Fruit fly (Drosophila melanogaster) whole organism, wandering third instar larva: ENCODE data around the gene Scox.
A peak's percentile ranks its signal among the peaks of the same experiment; 100 is the strongest.

Experiments used
- Abd-B ChIP-seq: fragments of >200 bp; optimal IDR thresholded peaks from 2 replicates; lab custom pipeline; 2017; ENCODE audit warnings: missing biosample characterization, missing genetic modification characterization
- CG32264 ChIP-seq: fragments of 200-800 bp; sonication (Bioruptor generic); optimal IDR thresholded peaks from 2 replicates; lab custom pipeline; 2016; ENCODE audit warnings: missing biosample characterization, missing genetic modification characterization
- CG9705 ChIP-seq: fragments of 200-800 bp; sonication (Bioruptor generic); optimal IDR thresholded peaks from 2 replicates; lab custom pipeline; 2018; ENCODE audit warnings: missing biosample characterization, mild to moderate bottlenecking, missing genetic modification characterization
- CrebA ChIP-seq: fragments of 200-800 bp; sonication (Bioruptor generic); optimal IDR thresholded peaks from 2 replicates; lab custom pipeline; 2016; ENCODE audit warnings: missing biosample characterization, mild to moderate bottlenecking, missing genetic modification characterization, borderline replicate concordance
- Dfd ChIP-seq: fragments of >200 bp; optimal IDR thresholded peaks from 2 replicates; lab custom pipeline; 2017; ENCODE audit warnings: missing biosample characterization, missing genetic modification characterization
- Dif ChIP-seq: fragments of 200-275, 200-300 bp; sonication (Bioruptor generic); optimal IDR thresholded peaks from 2 replicates; lab custom pipeline; 2018; ENCODE audit warnings: missing biosample characterization, missing genetic modification characterization; ENCODE audit not compliant: partially characterized antibody
- GATAd ChIP-seq: sonication (Bioruptor generic); optimal IDR thresholded peaks from 2 replicates; lab custom pipeline; 2016; ENCODE audit warnings: missing biosample characterization, missing genetic modification characterization
- HLH106 ChIP-seq: fragments of 200-800 bp; optimal IDR thresholded peaks from 3 replicates; lab custom pipeline; 2019; ENCODE audit warnings: missing biosample characterization, mild to moderate bottlenecking, missing genetic modification characterization, moderate library complexity
- Hnf4 ChIP-seq: fragments of 200-800 bp; sonication (Bioruptor generic); optimal IDR thresholded peaks from 2 replicates; lab custom pipeline; 2016; ENCODE audit warnings: missing biosample characterization, mild to moderate bottlenecking, missing genetic modification characterization
- Hr78 ChIP-seq: fragments of >200 bp; optimal IDR thresholded peaks from 2 replicates; lab custom pipeline; 2017; ENCODE audit warnings: missing biosample characterization, missing genetic modification characterization
- Hr83 ChIP-seq: fragments of 200-300 bp; sonication (Bioruptor generic); optimal IDR thresholded peaks from 2 replicates; lab custom pipeline; 2016; ENCODE audit warnings: missing biosample characterization, mild to moderate bottlenecking, missing genetic modification characterization, moderate library complexity; ENCODE audit not compliant: poor library complexity, severe bottlenecking
- Jra ChIP-seq: sonication (Bioruptor generic); optimal IDR thresholded peaks from 2 replicates; lab custom pipeline; 2016; ENCODE audit warnings: missing biosample characterization, missing genetic modification characterization
- Mio ChIP-seq: sonication (Bioruptor generic); optimal IDR thresholded peaks from 2 replicates; lab custom pipeline; 2016; ENCODE audit warnings: missing biosample characterization, missing genetic modification characterization
- Myc ChIP-seq: fragments of >200 bp; optimal IDR thresholded peaks from 2 replicates; lab custom pipeline; 2017
- N ChIP-seq: fragments of >200 bp; optimal IDR thresholded peaks from 2 replicates; lab custom pipeline; 2018; ENCODE audit warnings: missing biosample characterization, missing external identifiers, missing genetic modification characterization
- OdsH ChIP-seq: fragments of 200-800 bp; sonication (Bioruptor generic); optimal IDR thresholded peaks from 2 replicates; lab custom pipeline; 2016; ENCODE audit warnings: missing biosample characterization, mild to moderate bottlenecking, missing genetic modification characterization
- Rel ChIP-seq, 2 experiments: fragments of 200-800 bp; sonication (Bioruptor generic) in 1 of 2; optimal IDR thresholded peaks; 2 replicates in 1 of 2; 3 replicates in 1 of 2; lab custom pipeline; 2016 to 2019; ENCODE audit warnings: mild to moderate bottlenecking in 2 of 2, missing biosample characterization in 2 of 2, missing genetic modification characterization in 2 of 2, moderate library complexity in 1 of 2
- Sp1 ChIP-seq: fragments of 200-800 bp; sonication (Bioruptor generic); optimal IDR thresholded peaks from 3 replicates; lab custom pipeline; 2019; ENCODE audit warnings: missing biosample characterization, mild to moderate bottlenecking, missing genetic modification characterization, moderate library complexity
- Vsx2 ChIP-seq: fragments of 200-300, 225-300 bp; sonication (Bioruptor generic); optimal IDR thresholded peaks from 2 replicates; lab custom pipeline; 2018; ENCODE audit warnings: missing biosample characterization, missing genetic modification characterization; ENCODE audit not compliant: partially characterized antibody
- br ChIP-seq: fragments of 200-800 bp; sonication (Bioruptor generic); optimal IDR thresholded peaks from 2 replicates; lab custom pipeline; 2016; ENCODE audit warnings: missing biosample characterization, missing genetic modification characterization
- brk ChIP-seq: fragments of 200-800 bp; sonication (Bioruptor generic); optimal IDR thresholded peaks from 2 replicates; lab custom pipeline; 2016; ENCODE audit warnings: missing biosample characterization, mild to moderate bottlenecking, missing genetic modification characterization
- dl ChIP-seq, 2 experiments: fragments of 175-275, 200-275 bp in 1 of 2; fragments of 200-275 bp in 1 of 2; sonication (Bioruptor generic); optimal IDR thresholded peaks; lab custom pipeline; 2018; ENCODE audit warnings: mild to moderate bottlenecking in 2 of 2, missing biosample characterization in 2 of 2, missing genetic modification characterization in 2 of 2, moderate library complexity in 2 of 2; ENCODE audit not compliant: partially characterized antibody in 2 of 2, insufficient read depth in 1 of 2
- dmrt93B ChIP-seq: fragments of 200-800 bp; sonication (Bioruptor generic); optimal IDR thresholded peaks from 2 replicates; lab custom pipeline; 2018; ENCODE audit warnings: missing biosample characterization, mild to moderate bottlenecking, missing genetic modification characterization
- dsf ChIP-seq: sonication (Bioruptor generic); optimal IDR thresholded peaks from 2 replicates; lab custom pipeline; 2016; ENCODE audit warnings: missing biosample characterization, missing genetic modification characterization, borderline replicate concordance
- ey ChIP-seq: fragments of 200-800 bp; sonication (Bioruptor generic); optimal IDR thresholded peaks from 2 replicates; lab custom pipeline; 2016; ENCODE audit warnings: missing biosample characterization, missing genetic modification characterization
- foxo ChIP-seq, 2 experiments: fragments of 200-800 bp; sonication (Bioruptor generic); optimal IDR thresholded peaks; 2 replicates in 1 of 2; 3 replicates in 1 of 2; lab custom pipeline; 2016 to 2017; ENCODE audit warnings: missing biosample characterization in 2 of 2, missing genetic modification characterization in 2 of 2
- fru ChIP-seq: fragments of 200-800 bp; sonication (Bioruptor generic); optimal IDR thresholded peaks from 3 replicates; lab custom pipeline; 2016; ENCODE audit warnings: missing biosample characterization, mild to moderate bottlenecking, missing genetic modification characterization
- h ChIP-seq: fragments of 200-800 bp; sonication (Bioruptor generic); optimal IDR thresholded peaks from 3 replicates; lab custom pipeline; 2016; ENCODE audit warnings: missing biosample characterization, mild to moderate bottlenecking, missing genetic modification characterization
- jim ChIP-seq: fragments of 175-275, 200-325 bp; sonication (Bioruptor generic); optimal IDR thresholded peaks from 2 replicates; lab custom pipeline; 2016; ENCODE audit warnings: missing biosample characterization, mild to moderate bottlenecking, missing genetic modification characterization
- lola ChIP-seq: fragments of >200 bp; optimal IDR thresholded peaks from 2 replicates; lab custom pipeline; 2017; ENCODE audit warnings: missing biosample characterization, missing genetic modification characterization
- pan ChIP-seq: fragments of >200 bp; optimal IDR thresholded peaks from 2 replicates; lab custom pipeline; 2017
- psq ChIP-seq: fragments of 200-800 bp; sonication (Bioruptor generic); optimal IDR thresholded peaks from 3 replicates; lab custom pipeline; 2017; ENCODE audit warnings: missing biosample characterization, mild to moderate bottlenecking, missing genetic modification characterization, moderate library complexity
- rgr ChIP-seq: fragments of 200-800 bp; sonication (Bioruptor generic); optimal IDR thresholded peaks from 3 replicates; lab custom pipeline; 2016; ENCODE audit warnings: missing biosample characterization, mild to moderate bottlenecking, missing genetic modification characterization
- sage ChIP-seq: fragments of 200-800 bp; sonication (Bioruptor generic); optimal IDR thresholded peaks from 2 replicates; lab custom pipeline; 2016; ENCODE audit warnings: missing biosample characterization, mild to moderate bottlenecking, missing genetic modification characterization
- sv ChIP-seq: fragments of 200-800 bp; sonication (Bioruptor generic); optimal IDR thresholded peaks from 3 replicates; lab custom pipeline; 2016; ENCODE audit warnings: missing biosample characterization, missing genetic modification characterization
- tai ChIP-seq: sonication (Bioruptor generic); optimal IDR thresholded peaks from 2 replicates; lab custom pipeline; 2016; ENCODE audit warnings: missing biosample characterization, missing genetic modification characterization
- usp ChIP-seq: fragments of >200 bp; optimal IDR thresholded peaks from 2 replicates; lab custom pipeline; 2017; ENCODE audit warnings: missing biosample characterization, missing genetic modification characterization
- woc ChIP-seq: sonication (Bioruptor generic); optimal IDR thresholded peaks from 2 replicates; lab custom pipeline; 2016; ENCODE audit warnings: missing biosample characterization, mild to moderate bottlenecking, missing genetic modification characterization

Scox gene

dm6 chr2L:5002031-5002430 is 33.3 kb upstream of the Scox start:
- no peak for TF ChIP-seq Dif
- TF ChIP-seq dsf (GFP tag; lab: Kevin White, UChicago) = no peak
- TF ChIP-seq br (GFP tag; lab: Kevin White, UChicago) = no peak
- no peak for TF ChIP-seq OdsH
- no peak for TF ChIP-seq tai (GFP tag; lab: Kevin White, UChicago)
- no peak for TF ChIP-seq Hr78 (GFP tag; lab: Kevin White, UChicago)
- TF ChIP-seq CG32264 (GFP tag; lab: Kevin White, UChicago) = no peak
- no peak for TF ChIP-seq N (GFP tag; lab: Kevin White, UChicago)
- no peak for TF ChIP-seq foxo (GFP tag; optimal IDR thresholded peaks at IDR 0.05; lab: Kevin White, UChicago)
- no peak for TF ChIP-seq usp (GFP tag; lab: Kevin White, UChicago)
- TF ChIP-seq Mio (GFP tag; lab: Kevin White, UChicago) = no peak
- TF ChIP-seq dmrt93B (GFP tag; lab: Kevin White, UChicago) = no peak

- TF ChIP-seq brk (GFP tag; lab: Kevin White, UChicago) = peak; percentile 40
- TF ChIP-seq foxo (GFP tag; optimal IDR thresholded peaks at IDR 0.05; lab: Kevin White, UChicago) = peak in 1 of 2 experiments; percentile 34
- TF ChIP-seq CG9705 = no peak
Observed at dm6 chr2L:5001582-5001929, 32.8 kb upstream of the Scox start.

dm6 chr2L:5000919-5001581 is 32.3 kb upstream of the Scox start:
- TF ChIP-seq HLH106 (tag; lab: Kevin White, UChicago) = no peak
- TF ChIP-seq dl (GFP tag; optimal IDR thresholded peaks at IDR 0.05; lab: Kevin White, UChicago; ENCODE audit: insufficient read depth in 1 of 2, partially characterized antibody in 2 of 2) = no peak
- TF ChIP-seq sage = no peak
- TF ChIP-seq Jra (GFP tag; lab: Kevin White, UChicago) = no peak
- TF ChIP-seq tai (GFP tag; lab: Kevin White, UChicago) = no peak
- TF ChIP-seq Abd-B = no peak
- no peak for TF ChIP-seq CrebA
- no peak for TF ChIP-seq pan (lab: Kevin White, UChicago)
- TF ChIP-seq foxo (GFP tag; optimal IDR thresholded peaks at IDR 0.05; lab: Kevin White, UChicago) = no peak
- TF ChIP-seq CG9705 = no peak
- TF ChIP-seq CG32264 (GFP tag; lab: Kevin White, UChicago) = no peak
- TF ChIP-seq woc = no peak
- TF ChIP-seq jim (GFP tag; lab: Kevin White, UChicago) = no peak
- no peak for TF ChIP-seq Sp1 (GFP tag; lab: Kevin White, UChicago)
- TF ChIP-seq Hnf4 (GFP tag; lab: Kevin White, UChicago) = no peak
- TF ChIP-seq lola (GFP tag; lab: Kevin White, UChicago) = peak; percentile 93
- no peak for TF ChIP-seq h (GFP tag; lab: Kevin White, UChicago)
- TF ChIP-seq N (GFP tag; lab: Kevin White, UChicago) = peak; percentile 97
- no peak for TF ChIP-seq ey (GFP tag; lab: Kevin White, UChicago)
- TF ChIP-seq Mio (GFP tag; lab: Kevin White, UChicago) = no peak
- TF ChIP-seq brk (GFP tag; lab: Kevin White, UChicago) = no peak
- TF ChIP-seq Hr78 (GFP tag; lab: Kevin White, UChicago) = peak; percentile 61
- TF ChIP-seq psq (GFP tag; lab: Kevin White, UChicago) = no peak
- TF ChIP-seq Vsx2 (GFP tag; lab: Kevin White, UChicago) = peak; percentile 23
- TF ChIP-seq Myc (lab: Kevin White, UChicago) = peak; percentile 76
- no peak for TF ChIP-seq br (GFP tag; lab: Kevin White, UChicago)
- no peak for TF ChIP-seq Dfd (GFP tag; lab: Kevin White, UChicago)
- no peak for TF ChIP-seq fru (GFP tag; lab: Kevin White, UChicago)
- TF ChIP-seq Dif = peak; percentile 77
- no peak for TF ChIP-seq dsf (GFP tag; lab: Kevin White, UChicago)
- TF ChIP-seq OdsH = no peak
- TF ChIP-seq usp (GFP tag; lab: Kevin White, UChicago) = no peak
- no peak for TF ChIP-seq rgr (GFP tag; lab: Kevin White, UChicago)
- TF ChIP-seq Hr83 (GFP tag; lab: Kevin White, UChicago) = no peak
- no peak for TF ChIP-seq GATAd (GFP tag; lab: Kevin White, UChicago)
- no peak for TF ChIP-seq Rel (GFP tag; optimal IDR thresholded peaks at IDR 0.05; lab: Kevin White, UChicago)
- TF ChIP-seq Rel (tag; optimal IDR thresholded peaks at IDR 0.05; lab: Kevin White, UChicago) = peak; percentile 13
- TF ChIP-seq sv (GFP tag; lab: Kevin White, UChicago) = peak; percentile 7
- TF ChIP-seq dmrt93B (GFP tag; lab: Kevin White, UChicago) = no peak
